Fruit fly (Drosophila melanogaster): ENCODE data around the gene CG1791.

The CG1791 gene

DNA sequence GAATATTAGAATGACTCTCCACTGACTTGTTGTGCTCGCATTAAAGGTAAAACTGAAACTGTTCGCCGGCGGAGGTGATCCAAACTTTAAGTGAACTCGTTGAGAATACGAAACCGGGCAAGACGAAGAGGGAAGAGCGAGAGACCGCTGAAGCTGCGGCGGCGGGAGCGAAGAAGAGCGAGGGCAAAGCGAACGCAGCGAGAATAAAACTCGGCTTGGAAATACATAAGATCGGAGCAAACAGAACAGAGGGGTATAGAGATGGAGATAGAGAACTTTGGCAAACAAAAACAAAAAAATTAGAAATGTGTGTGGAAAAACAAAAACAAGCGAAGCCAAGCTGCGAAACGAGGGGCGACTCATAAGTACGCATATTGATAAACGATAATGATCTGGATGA lies 33.8 kb downstream of the CG1791 start, which contains the start of gene Idgf4 (continued):
- TF ChIP-seq Trl (optimal IDR thresholded peaks at IDR 0.05) (peak; percentile 12 to 45), Trl (GFP tag; optimal IDR thresholded peaks at IDR 0.05) (peak; percentile 38), CG12155 (GFP tag; optimal IDR thresholded peaks at IDR 0.05) (peak; percentile 66), Sox100B (GFP tag; optimal IDR thresholded peaks at IDR 0.05) (no peak), chinmo (GFP tag; IDR thresholded peaks at IDR 0.05; ENCODE audit: partially characterized antibody) (0 out of 4 replicates have a peak, but pooled peaks have one; percentile 40), H15 (GFP tag; IDR thresholded peaks at IDR 0.05) (no peak), oc (tag; optimal IDR thresholded peaks at IDR 0.05) (no peak), CG18476 (GFP tag; optimal IDR thresholded peaks at IDR 0.05) (peak; percentile 47), CG17359 (tag; optimal IDR thresholded peaks at IDR 0.05) (peak; percentile 14), CG3847 (GFP tag; IDR thresholded peaks at IDR 0.05) (no peak), Blimp-1 (GFP tag; optimal IDR thresholded peaks at IDR 0.05) (peak; percentile 19), dmrt11E (tag; optimal IDR thresholded peaks at IDR 0.05) (peak; percentile 11), CG17829 (tag; optimal IDR thresholded peaks at IDR 0.05) (peak; percentile 63)

Measured in whole organism, embryonic.